Worm (Caenorhabditis elegans) whole organism, L3 larva: ENCODE measurements around the gene F41D9.2.

Experiments used
- R02D3.7 ChIP-seq: fragments of 150-350 bp; optimal IDR thresholded peaks from 2 replicates; lab custom pipeline; 2014; ENCODE audit warnings: missing biosample characterization, missing genetic modification characterization
- ZK546.5 ChIP-seq: sonication (generic microtip); optimal IDR thresholded peaks from 2 replicates; lab custom pipeline; 2017; ENCODE audit warnings: missing biosample characterization, missing genetic modification characterization
- aly-2 ChIP-seq: fragments of 150-350 bp; optimal IDR thresholded peaks from 2 replicates; lab custom pipeline; 2014; ENCODE audit warnings: missing biosample characterization, missing genetic modification characterization
- ama-1 ChIP-seq: fragments of 150-350 bp; optimal IDR thresholded peaks from 2 replicates; lab custom pipeline; 2018
- ceh-16 ChIP-seq: sonication (generic microtip); optimal IDR thresholded peaks from 2 replicates; lab custom pipeline; 2017; ENCODE audit warnings: missing biosample characterization, missing genetic modification characterization
- ceh-28 ChIP-seq: fragments of 150-350 bp; optimal IDR thresholded peaks from 2 replicates; lab custom pipeline; 2014; ENCODE audit warnings: missing biosample characterization, missing genetic modification reagents, missing genetic modification characterization
- ceh-9 ChIP-seq: sonication (generic microtip); optimal IDR thresholded peaks from 2 replicates; lab custom pipeline; 2018; ENCODE audit warnings: missing biosample characterization, missing genetic modification characterization
- daf-12 ChIP-seq: fragments of 150-350 bp; optimal IDR thresholded peaks from 2 replicates; lab custom pipeline; 2014; ENCODE audit warnings: missing biosample characterization, missing genetic modification reagents, missing genetic modification characterization
- egl-27 ChIP-seq: sonication (generic microtip); optimal IDR thresholded peaks from 4 replicates; lab custom pipeline; 2017; ENCODE audit warnings: missing biosample characterization, missing genetic modification reagents, missing genetic modification characterization
- egl-5 ChIP-seq: fragments of 150-350 bp; optimal IDR thresholded peaks from 2 replicates; lab custom pipeline; 2017; ENCODE audit warnings: missing biosample characterization, missing genetic modification reagents, missing genetic modification characterization, inconsistent platforms
- elt-2 ChIP-seq: sonication (generic microtip); optimal IDR thresholded peaks from 2 replicates; lab custom pipeline; 2016; ENCODE audit warnings: missing genetic modification reagents, mild to moderate bottlenecking, missing genetic modification characterization, missing compliant biosample characterization
- elt-3 ChIP-seq, 3 experiments: fragments of 150-350 bp in 1 of 3; sonication (generic microtip) in 2 of 3; optimal IDR thresholded peaks; 2 replicates in 2 of 3; 4 replicates in 1 of 3; lab custom pipeline; 2014 to 2017; ENCODE audit warnings: missing biosample characterization in 3 of 3, missing genetic modification characterization in 3 of 3
- eor-1 ChIP-seq, 2 experiments: fragments of 150-350 bp; optimal IDR thresholded peaks; 2 replicates each; lab custom pipeline; 2014 to 2018; ENCODE audit warnings: missing biosample characterization in 2 of 2, missing genetic modification characterization in 2 of 2
- fkh-10 ChIP-seq: sonication (generic microtip); optimal IDR thresholded peaks from 2 replicates; lab custom pipeline; 2017; ENCODE audit warnings: missing biosample characterization, missing genetic modification reagents, missing genetic modification characterization
- hmg-11 ChIP-seq: sonication (generic microtip); optimal IDR thresholded peaks from 2 replicates; lab custom pipeline; 2016; ENCODE audit warnings: missing genetic modification characterization, missing compliant biosample characterization
- lin-15B ChIP-seq: fragments of 150-350 bp; optimal IDR thresholded peaks from 2 replicates; lab custom pipeline; 2014; ENCODE audit warnings: missing biosample characterization, missing genetic modification characterization
- lin-39 ChIP-seq: fragments of 150-350 bp; optimal IDR thresholded peaks from 2 replicates; lab custom pipeline; 2018; ENCODE audit warnings: missing biosample characterization, missing genetic modification reagents, missing genetic modification characterization
- lsy-12 ChIP-seq: sonication (generic microtip); optimal IDR thresholded peaks from 2 replicates; lab custom pipeline; 2016; ENCODE audit warnings: mild to moderate bottlenecking, missing genetic modification characterization, missing compliant biosample characterization
- mdl-1 ChIP-seq: fragments of 150-350 bp; optimal IDR thresholded peaks from 2 replicates; lab custom pipeline; 2014; ENCODE audit warnings: missing biosample characterization, missing genetic modification characterization
- mml-1 ChIP-seq: fragments of 150-350 bp; sonication (generic microtip); optimal IDR thresholded peaks from 3 replicates; lab custom pipeline; 2014; ENCODE audit warnings: missing biosample characterization, missing genetic modification characterization
- nfya-1 ChIP-seq: sonication (generic microtip); optimal IDR thresholded peaks from 2 replicates; lab custom pipeline; 2017; ENCODE audit warnings: missing genetic modification characterization, mild to moderate bottlenecking, missing compliant biosample characterization, antibody characterized with exemption, moderate library complexity; ENCODE audit not compliant: insufficient read depth
- nhr-11 ChIP-seq: fragments of 150-350 bp; optimal IDR thresholded peaks from 2 replicates; lab custom pipeline; 2014; ENCODE audit warnings: missing biosample characterization, missing genetic modification characterization
- nhr-12 ChIP-seq: fragments of 150-350 bp; optimal IDR thresholded peaks from 2 replicates; lab custom pipeline; 2014; ENCODE audit warnings: missing biosample characterization, missing genetic modification characterization
- nhr-23 ChIP-seq: fragments of 150-350 bp; optimal IDR thresholded peaks from 2 replicates; lab custom pipeline; 2014; ENCODE audit warnings: missing biosample characterization, missing genetic modification reagents, missing genetic modification characterization
- nhr-237 ChIP-seq: fragments of 150-350 bp; optimal IDR thresholded peaks from 2 replicates; lab custom pipeline; 2014; ENCODE audit warnings: missing biosample characterization, missing genetic modification characterization
- nhr-25 ChIP-seq: sonication (generic microtip); optimal IDR thresholded peaks from 2 replicates; lab custom pipeline; 2017; ENCODE audit warnings: missing biosample characterization, missing genetic modification characterization
- nhr-28 ChIP-seq: fragments of 150-350 bp; optimal IDR thresholded peaks from 2 replicates; lab custom pipeline; 2014; ENCODE audit warnings: missing biosample characterization, missing genetic modification characterization
- nhr-67 ChIP-seq: fragments of 150-350 bp; optimal IDR thresholded peaks from 2 replicates; lab custom pipeline; 2014; ENCODE audit warnings: missing biosample characterization, missing genetic modification characterization
- nhr-76 ChIP-seq: fragments of 150-350 bp; sonication (generic microtip); optimal IDR thresholded peaks from 5 replicates; lab custom pipeline; 2014; ENCODE audit warnings: missing biosample characterization, missing genetic modification characterization
- nhr-77 ChIP-seq: fragments of 150-350 bp; optimal IDR thresholded peaks from 2 replicates; lab custom pipeline; 2014; ENCODE audit warnings: missing biosample characterization, missing genetic modification characterization
- pha-4 ChIP-seq: fragments of 150-350 bp; optimal IDR thresholded peaks from 2 replicates; lab custom pipeline; 2014; ENCODE audit warnings: missing biosample characterization, missing genetic modification reagents, missing genetic modification characterization
- pqm-1 ChIP-seq: fragments of 150-350 bp; optimal IDR thresholded peaks from 2 replicates; lab custom pipeline; 2017; ENCODE audit warnings: missing biosample characterization, missing genetic modification characterization, inconsistent platforms
- sea-2 ChIP-seq: fragments of 150-350 bp; sonication (generic microtip); optimal IDR thresholded peaks from 4 replicates; lab custom pipeline; 2014; ENCODE audit warnings: missing biosample characterization, missing genetic modification reagents, missing genetic modification characterization
- skn-1 ChIP-seq: fragments of 150-350 bp; optimal IDR thresholded peaks from 2 replicates; lab custom pipeline; 2014; ENCODE audit warnings: missing biosample characterization, missing genetic modification characterization
- snpc-4 ChIP-seq: fragments of 150-350 bp; optimal IDR thresholded peaks from 2 replicates; lab custom pipeline; 2014; ENCODE audit warnings: missing biosample characterization, missing genetic modification characterization
- unc-39 ChIP-seq: sonication (generic microtip); optimal IDR thresholded peaks from 4 replicates; lab custom pipeline; 2017; ENCODE audit warnings: missing biosample characterization, missing genetic modification characterization
- zag-1 ChIP-seq: fragments of 150-350 bp; optimal IDR thresholded peaks from 2 replicates; lab custom pipeline; 2014; ENCODE audit warnings: missing biosample characterization, missing genetic modification characterization
- ztf-4 ChIP-seq: fragments of 150-350 bp; optimal IDR thresholded peaks from 2 replicates; lab custom pipeline; 2014; ENCODE audit warnings: missing biosample characterization, missing genetic modification characterization

Gene F41D9.2

ce11 chrX:8404308-8405085 is 19.8 kb upstream of the F41D9.2 start (continued):
- TF ChIP-seq aly-2 (tag; lab: Kevin White, UChicago) (no peak), fkh-10 (GFP tag; lab: Kevin White, UChicago) (peak; percentile 91), nhr-67 (no peak), pqm-1 (tag; lab: Kevin White, UChicago) (peak; percentile 47), nhr-28 (no peak), nhr-11 (tag; lab: Kevin White, UChicago) (peak; percentile 46)

- no peak for TF ChIP-seq lin-39 (tag; lab: Kevin White, UChicago)
- TF ChIP-seq daf-12 (tag; lab: Kevin White, UChicago) = no peak
- no peak for TF ChIP-seq eor-1 (tag; optimal IDR thresholded peaks at IDR 0.05; lab: Kevin White, UChicago)
- no peak for TF ChIP-seq nhr-237
- no peak for TF ChIP-seq skn-1
- TF ChIP-seq nhr-76 (tag; lab: Kevin White, UChicago) = no peak
- no peak for TF ChIP-seq elt-3 (tag; optimal IDR thresholded peaks at IDR 0.05; lab: Kevin White, UChicago)
- TF ChIP-seq egl-5 = no peak
These were observed 9.5 kb upstream of the F41D9.2 start for ce11 chrX:8394279-8394678.

DNA sequence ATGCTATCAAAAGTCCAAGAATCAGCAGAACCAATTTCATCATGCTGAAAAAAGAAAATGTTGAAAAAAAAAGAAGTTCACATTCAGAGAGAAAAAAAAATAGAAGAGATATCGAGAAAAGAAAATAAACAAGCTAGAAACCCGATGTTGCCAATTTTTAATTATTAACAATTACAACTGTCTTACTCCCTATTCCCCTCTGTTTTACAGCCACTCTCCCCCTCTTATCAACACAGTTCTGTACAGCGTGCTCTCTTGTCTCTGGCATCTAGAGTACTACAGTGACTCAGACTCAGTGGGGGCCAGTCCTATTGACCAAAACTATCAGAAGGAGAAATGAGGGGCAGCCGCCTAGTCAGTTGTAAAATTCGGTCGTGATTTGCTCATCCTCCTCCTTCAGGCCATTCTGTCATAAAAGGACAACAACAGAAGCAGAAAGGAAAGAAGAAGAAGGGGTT is 7.8 kb upstream of the F41D9.2 start, which contains the start of gene wrk-1:
Gene wrk-1 (minus strand): TSS at position 51 of the 458 bp plus-strand sequence.
- TF ChIP-seq pqm-1 (tag; lab: Kevin White, UChicago) (peak; percentile 54), elt-2 (tag; lab: Kevin White, UChicago) (peak; percentile 17), egl-27 (tag; lab: Kevin White, UChicago) (no peak)

DNA sequence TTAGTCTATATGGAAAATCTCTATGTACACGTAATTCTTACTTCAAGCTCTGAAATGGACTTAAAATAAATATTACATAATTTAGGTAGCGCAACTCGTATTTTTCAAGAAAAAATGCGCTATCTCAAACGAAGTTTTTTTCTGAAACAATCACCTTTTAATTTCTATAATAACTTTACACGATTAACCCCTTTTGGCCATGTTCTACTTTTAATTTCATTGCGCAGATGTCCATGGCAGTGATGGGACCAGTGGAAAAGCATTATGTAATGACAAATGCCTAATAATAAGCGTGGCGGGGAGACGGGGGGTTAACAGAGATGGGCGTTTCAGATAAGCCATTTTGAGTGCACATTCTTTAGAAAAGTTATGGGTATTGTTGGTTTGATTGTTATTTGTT is 6.8 kb upstream of the F41D9.2 start:
- no peak for TF ChIP-seq nhr-237
- TF ChIP-seq lin-15B = no peak
- TF ChIP-seq snpc-4 (tag; lab: Kevin White, UChicago) = no peak
- TF ChIP-seq elt-2 (tag; lab: Kevin White, UChicago) = no peak
- no peak for TF ChIP-seq unc-39 (tag; lab: Kevin White, UChicago)

- TF ChIP-seq ZK546.5 (tag; lab: Kevin White, UChicago) (no peak), fkh-10 (GFP tag; lab: Kevin White, UChicago) (no peak), egl-5 (no peak), mdl-1 (tag; lab: Kevin White, UChicago) (no peak), lin-39 (tag; lab: Kevin White, UChicago) (peak; percentile 81)
These were observed 5.8 kb upstream of the F41D9.2 start for ce11 chrX:8390508-8390907.

DNA sequence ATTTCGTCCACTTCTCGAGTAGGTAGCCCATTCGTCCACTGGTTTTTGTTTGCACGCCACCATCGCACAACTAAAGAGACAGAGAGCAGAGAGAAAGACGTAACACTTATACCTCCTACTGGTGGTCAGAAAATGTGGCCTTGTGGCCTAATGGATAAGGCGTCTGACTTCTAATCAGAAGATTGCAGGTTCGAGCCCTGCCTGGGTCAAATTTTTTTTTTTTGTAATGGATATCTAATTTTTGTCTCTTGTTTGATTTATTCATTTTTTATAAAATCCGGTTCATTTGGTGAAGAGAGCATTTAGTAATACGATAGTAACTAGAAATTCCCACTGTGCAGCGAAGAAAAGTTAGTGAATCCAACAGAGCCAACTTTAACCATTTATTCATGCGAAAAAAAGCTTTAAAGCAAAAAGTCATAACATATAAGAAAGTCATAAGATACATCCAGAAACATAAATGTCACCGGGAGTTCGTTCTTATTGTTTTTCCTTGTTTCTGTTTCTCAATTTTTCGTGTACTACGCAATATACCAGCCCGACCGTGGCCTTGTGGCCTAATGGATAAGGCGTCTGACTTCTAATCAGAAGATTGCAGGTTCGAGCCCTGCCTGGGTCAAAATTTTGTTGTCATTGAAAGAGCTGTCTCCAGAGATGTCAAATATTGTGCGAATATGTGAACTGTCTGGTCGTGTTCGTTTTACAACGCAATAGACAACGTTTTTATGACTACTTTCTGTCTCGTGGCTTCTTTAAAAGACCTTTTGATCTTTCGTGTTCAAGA is 1.5 kb upstream of the F41D9.2 start:
- peak; percentile 60 for TF ChIP-seq pha-4
- no peak for TF ChIP-seq aly-2 (tag; lab: Kevin White, UChicago)
- TF ChIP-seq nhr-237 = no peak
- peak; percentile 46 for TF ChIP-seq pqm-1 (tag; lab: Kevin White, UChicago)
- TF ChIP-seq egl-27 (tag; lab: Kevin White, UChicago) = no peak
- no peak for TF ChIP-seq nhr-23 (tag; lab: Kevin White, UChicago)
- no peak for TF ChIP-seq nhr-12 (tag; lab: Kevin White, UChicago)
- TF ChIP-seq hmg-11 (tag; lab: Kevin White, UChicago) = peak; percentile 71
- no peak for TF ChIP-seq R02D3.7 (tag; lab: Kevin White, UChicago)
- TF ChIP-seq skn-1 = no peak
- no peak for TF ChIP-seq sea-2 (GFP tag; lab: Kevin White, UChicago)
- no peak for TF ChIP-seq fkh-10 (GFP tag; lab: Kevin White, UChicago)
- TF ChIP-seq nhr-25 (tag; lab: Kevin White, UChicago) = no peak
- TF ChIP-seq nhr-76 (tag; lab: Kevin White, UChicago) = no peak
- no peak for TF ChIP-seq mml-1 (tag; lab: Kevin White, UChicago)
- no peak for TF ChIP-seq ceh-16 (tag; lab: Kevin White, UChicago)
- TF ChIP-seq eor-1 (tag; optimal IDR thresholded peaks at IDR 0.05; lab: Kevin White, UChicago) = no peak
- no peak for TF ChIP-seq ceh-28 (tag; lab: Kevin White, UChicago)
- TF ChIP-seq elt-2 (tag; lab: Kevin White, UChicago) = peak; percentile 16
- TF ChIP-seq lsy-12 (tag; lab: Kevin White, UChicago) = peak; percentile 45
- no peak for TF ChIP-seq ceh-9 (tag; lab: Kevin White, UChicago)
- no peak for TF ChIP-seq nhr-77 (tag; lab: Kevin White, UChicago)
- TF ChIP-seq nfya-1 = peak; percentile 54
- no peak for TF ChIP-seq daf-12 (tag; lab: Kevin White, UChicago)
- TF ChIP-seq mdl-1 (tag; lab: Kevin White, UChicago) = no peak
- TF ChIP-seq lin-39 (tag; lab: Kevin White, UChicago) = peak; percentile 75
- TF ChIP-seq zag-1 (tag; lab: Kevin White, UChicago) = no peak
- no peak for TF ChIP-seq ztf-4 (tag; lab: Kevin White, UChicago)
- no peak for TF ChIP-seq elt-3 (tag; optimal IDR thresholded peaks at IDR 0.05; lab: Kevin White, UChicago)
- no peak for TF ChIP-seq snpc-4 (tag; lab: Kevin White, UChicago)
- TF ChIP-seq ama-1 (lab: Kevin White, UChicago) = no peak
- TF ChIP-seq nhr-11 (tag; lab: Kevin White, UChicago) = no peak
- TF ChIP-seq ZK546.5 (tag; lab: Kevin White, UChicago) = no peak
